Fruit fly (Drosophila melanogaster) whole organism, prepupa: Measurements from ENCODE around the gene CG43218.

Experiments
- Blimp-1 ChIP-seq: fragments of 200-800 bp; sonication (Bioruptor generic); optimal IDR thresholded peaks from 3 replicates; lab custom pipeline; 2017; ENCODE audit warnings: missing biosample characterization, missing genetic modification characterization, mild to moderate bottlenecking, moderate library complexity, missing genetic modification reagents
- CG10669 ChIP-seq: fragments of 200-800 bp; sonication (Bioruptor generic); optimal IDR thresholded peaks from 3 replicates; lab custom pipeline; 2018; ENCODE audit warnings: missing biosample characterization, mild to moderate bottlenecking, missing genetic modification characterization, moderate library complexity
- CG11762 ChIP-seq: fragments of 200-800 bp; sonication (Bioruptor generic); optimal IDR thresholded peaks from 3 replicates; lab custom pipeline; 2016; ENCODE audit warnings: missing biosample characterization, missing genetic modification characterization; ENCODE audit not compliant: insufficient read depth
- CG11902 ChIP-seq: fragments of 200-800 bp; sonication (Bioruptor generic); optimal IDR thresholded peaks from 3 replicates; lab custom pipeline; 2016; ENCODE audit warnings: missing biosample characterization, missing genetic modification characterization
- CG15336 ChIP-seq: fragments of 200-800 bp; sonication (Bioruptor generic); IDR thresholded peaks from 2 replicates; pipeline ENCODE4 v1.3.6; 2022; ENCODE audit warnings: missing biosample characterization, missing genetic modification characterization
- CG1621 ChIP-seq: fragments of 200-800 bp; sonication (Bioruptor generic); optimal IDR thresholded peaks from 3 replicates; lab custom pipeline; 2018; ENCODE audit warnings: missing biosample characterization, mild to moderate bottlenecking, missing genetic modification characterization
- CG16779 ChIP-seq: fragments of 200-800 bp; sonication (Bioruptor generic); optimal IDR thresholded peaks from 3 replicates; lab custom pipeline; 2017; ENCODE audit warnings: missing biosample characterization, mild to moderate bottlenecking, missing genetic modification characterization
- CG3032 ChIP-seq: fragments of 200-800 bp; optimal IDR thresholded peaks from 2 replicates; lab custom pipeline; 2019; ENCODE audit warnings: missing biosample characterization, mild to moderate bottlenecking, missing genetic modification characterization, moderate library complexity
- CG31627 ChIP-seq: fragments of 200-800 bp; sonication (Bioruptor generic); optimal IDR thresholded peaks from 3 replicates; lab custom pipeline; 2016; ENCODE audit warnings: missing biosample characterization, missing genetic modification characterization
- CG4318 ChIP-seq: fragments of 200-800 bp; sonication (Bioruptor generic); optimal IDR thresholded peaks from 3 replicates; lab custom pipeline; 2017; ENCODE audit warnings: missing biosample characterization, mild to moderate bottlenecking, missing genetic modification characterization
- CG6163 ChIP-seq: fragments of 200-800 bp; sonication (Bioruptor generic); IDR thresholded peaks from 3 replicates; pipeline ENCODE4 v1.3.6; 2022; ENCODE audit warnings: missing biosample characterization, missing genetic modification characterization
- CG6792 ChIP-seq: fragments of 200-800 bp; sonication (Bioruptor generic); optimal IDR thresholded peaks from 3 replicates; lab custom pipeline; 2016; ENCODE audit warnings: missing biosample characterization, missing genetic modification characterization
- CG6808 ChIP-seq: fragments of 200-800 bp; sonication (Bioruptor generic); optimal IDR thresholded peaks from 3 replicates; lab custom pipeline; 2017; ENCODE audit warnings: missing biosample characterization, missing genetic modification characterization, mild to moderate bottlenecking, moderate library complexity, missing genetic modification reagents
- CG6854 ChIP-seq: fragments of 200-800 bp; sonication (Bioruptor generic); optimal IDR thresholded peaks from 2 replicates; lab custom pipeline; 2017; ENCODE audit warnings: missing biosample characterization, mild to moderate bottlenecking, missing genetic modification characterization
- Eip78C ChIP-seq: fragments of 200-800 bp; sonication (Bioruptor generic); peaks from one replicate; lab custom pipeline; 2016; ENCODE audit warnings: missing biosample characterization, missing genetic modification characterization
- Eip93F ChIP-seq: fragments of 200-800 bp; sonication (Bioruptor generic); optimal IDR thresholded peaks from 2 replicates; lab custom pipeline; 2016; ENCODE audit warnings: missing biosample characterization, mild to moderate bottlenecking, missing genetic modification characterization
- Ets21C ChIP-seq: fragments of 200-800 bp; sonication (Bioruptor generic); optimal IDR thresholded peaks from 3 replicates; lab custom pipeline; 2016; ENCODE audit warnings: missing biosample characterization, missing genetic modification characterization
- Gug ChIP-seq: fragments of 200-800 bp; sonication (Bioruptor generic); IDR thresholded peaks from 2 replicates; pipeline ENCODE4 v1.3.6; 2022; ENCODE audit warnings: missing biosample characterization, missing genetic modification characterization
- Hr38 ChIP-seq: sonication (Bioruptor generic); optimal IDR thresholded peaks from 2 replicates; lab custom pipeline; 2016; ENCODE audit warnings: missing biosample characterization, missing genetic modification characterization
- Hr39 ChIP-seq: fragments of 200-800 bp; sonication (Bioruptor generic); optimal IDR thresholded peaks from 2 replicates; lab custom pipeline; 2016; ENCODE audit warnings: missing biosample characterization, missing genetic modification characterization
- Hr4 ChIP-seq: fragments of 200-800 bp; sonication (Bioruptor generic); optimal IDR thresholded peaks from 3 replicates; lab custom pipeline; 2016; ENCODE audit warnings: missing biosample characterization, missing genetic modification characterization
- Lpt ChIP-seq: fragments of 200-800 bp; sonication (Bioruptor generic); optimal IDR thresholded peaks from 3 replicates; lab custom pipeline; 2016; ENCODE audit warnings: missing biosample characterization, missing genetic modification characterization
- Met ChIP-seq: fragments of 200-800 bp; sonication (Bioruptor generic); optimal IDR thresholded peaks from 3 replicates; lab custom pipeline; 2016; ENCODE audit warnings: missing biosample characterization, missing genetic modification characterization
- OdsH ChIP-seq: fragments of 200-800 bp; sonication (Bioruptor generic); optimal IDR thresholded peaks from 3 replicates; lab custom pipeline; 2016; ENCODE audit warnings: missing biosample characterization, missing genetic modification characterization
- Smox ChIP-seq: fragments of 200-800 bp; sonication (Bioruptor generic); optimal IDR thresholded peaks from 3 replicates; lab custom pipeline; 2016; ENCODE audit warnings: missing biosample characterization, missing genetic modification characterization
- Sox102F ChIP-seq: fragments of 200-800 bp; sonication (Bioruptor generic); optimal IDR thresholded peaks from 2 replicates; lab custom pipeline; 2016; ENCODE audit warnings: missing biosample characterization, mild to moderate bottlenecking, missing genetic modification characterization
- Sox15 ChIP-seq: fragments of 200-800 bp; sonication (Bioruptor generic); optimal IDR thresholded peaks from 3 replicates; lab custom pipeline; 2016; ENCODE audit warnings: missing biosample characterization, missing genetic modification characterization
- achi ChIP-seq: fragments of 200-800 bp; sonication (Bioruptor generic); optimal IDR thresholded peaks from 3 replicates; lab custom pipeline; 2016; ENCODE audit warnings: missing biosample characterization, missing genetic modification characterization
- acj6 ChIP-seq: fragments of 200-800 bp; sonication (Bioruptor generic); optimal IDR thresholded peaks from 3 replicates; lab custom pipeline; 2016; ENCODE audit warnings: missing biosample characterization, missing genetic modification characterization
- dsx ChIP-seq: fragments of 200-800 bp; optimal IDR thresholded peaks from 3 replicates; lab custom pipeline; 2019; ENCODE audit warnings: missing biosample characterization, mild to moderate bottlenecking, missing genetic modification characterization, moderate library complexity; ENCODE audit not compliant: poor library complexity, severe bottlenecking
- fd59A ChIP-seq: fragments of 200-800 bp; sonication (Bioruptor generic); optimal IDR thresholded peaks from 2 replicates; lab custom pipeline; 2017; ENCODE audit warnings: missing biosample characterization, mild to moderate bottlenecking, missing genetic modification characterization, missing genetic modification reagents
- fd85E ChIP-seq: fragments of 200-800 bp; sonication (Bioruptor generic); optimal IDR thresholded peaks from 3 replicates; lab custom pipeline; 2016; ENCODE audit warnings: missing biosample characterization, missing genetic modification characterization
- lz ChIP-seq: fragments of 200-800 bp; sonication (Bioruptor generic); optimal IDR thresholded peaks from 3 replicates; lab custom pipeline; 2016; ENCODE audit warnings: missing biosample characterization, missing genetic modification characterization
- net ChIP-seq: fragments of 200-800 bp; sonication (Bioruptor generic); optimal IDR thresholded peaks from 3 replicates; lab custom pipeline; 2016; ENCODE audit warnings: missing biosample characterization, missing genetic modification characterization
- pdm3 ChIP-seq: fragments of 200-800 bp; sonication (Bioruptor generic); optimal IDR thresholded peaks from 3 replicates; lab custom pipeline; 2016; ENCODE audit warnings: missing biosample characterization, missing genetic modification characterization
- salr ChIP-seq, 2 experiments: fragments of 200-800 bp; sonication (Bioruptor generic); optimal IDR thresholded peaks; 3 replicates each; lab custom pipeline; 2016 to 2018; ENCODE audit warnings: missing biosample characterization in 2 of 2, missing genetic modification characterization in 2 of 2, mild to moderate bottlenecking in 1 of 2
- spab ChIP-seq: fragments of 200-800 bp; sonication (Bioruptor generic); optimal IDR thresholded peaks from 2 replicates; lab custom pipeline; 2017; ENCODE audit warnings: missing biosample characterization, mild to moderate bottlenecking, missing genetic modification characterization, missing genetic modification reagents
- ss ChIP-seq, 2 experiments: fragments of 200-800 bp; sonication (Bioruptor generic); optimal IDR thresholded peaks; 2 replicates in 1 of 2; 3 replicates in 1 of 2; lab custom pipeline; 2017 to 2018; ENCODE audit warnings: mild to moderate bottlenecking in 2 of 2, missing biosample characterization in 2 of 2, missing genetic modification characterization in 2 of 2, moderate library complexity in 1 of 2
- svp ChIP-seq: fragments of 200-800 bp; sonication (Bioruptor generic); peaks from one replicate; lab custom pipeline; 2016; ENCODE audit warnings: missing biosample characterization, missing genetic modification characterization
- vri ChIP-seq: fragments of 200-800 bp; sonication (Bioruptor generic); optimal IDR thresholded peaks from 3 replicates; lab custom pipeline; 2016; ENCODE audit warnings: missing biosample characterization, mild to moderate bottlenecking, missing genetic modification characterization

Gene CG43218

dm6 chr3L:21285639-21286338, 28.0 kb downstream of the CG43218 start, which contains the start of the genes CG12974 and pzg (continued):
- TF ChIP-seq CG6808: no peak
- TF ChIP-seq vri (GFP tag; lab: Kevin White, UChicago): peak; percentile 65
- peak; percentile 50 for TF ChIP-seq achi (GFP tag; lab: Kevin White, UChicago)
- peak; percentile 41 for TF ChIP-seq Sox15 (GFP tag; lab: Kevin White, UChicago)
- TF ChIP-seq CG11762 (GFP tag; lab: Kevin White, UChicago): peak; percentile 5
- peak; percentile 56 for TF ChIP-seq Blimp-1
- peak; percentile 61 for TF ChIP-seq pdm3 (GFP tag; lab: Kevin White, UChicago)
- peak; percentile 61 for TF ChIP-seq OdsH (GFP tag; lab: Kevin White, UChicago)
- peak; percentile 63 for TF ChIP-seq lz (GFP tag; lab: Kevin White, UChicago)
- TF ChIP-seq Smox (GFP tag; lab: Kevin White, UChicago): peak; percentile 44
- TF ChIP-seq dsx (GFP tag; lab: Kevin White, UChicago): peak; percentile 4
- peak; percentile 70 for TF ChIP-seq CG6854
- TF ChIP-seq CG3032 (tag; lab: Kevin White, UChicago): peak; percentile 69
- TF ChIP-seq Gug (GFP tag; lab: Robert Waterston, UW): no peak
- no peak for TF ChIP-seq CG16779 (tag; lab: Kevin White, UChicago)
- TF ChIP-seq CG15336: no peak
- peak; percentile 48 for TF ChIP-seq acj6
- TF ChIP-seq CG10669: peak; percentile 33
- TF ChIP-seq salr (GFP tag; optimal IDR thresholded peaks at IDR 0.05; lab: Kevin White, UChicago): peak in 1 of 2 experiments; percentile 32
- TF ChIP-seq Met: no peak
- no peak for TF ChIP-seq spab (GFP tag; lab: Kevin White, UChicago)
- peak; percentile 25 for TF ChIP-seq net (GFP tag; lab: Kevin White, UChicago)
- TF ChIP-seq Ets21C (GFP tag; lab: Kevin White, UChicago): peak; percentile 64
- TF ChIP-seq CG1621: peak; percentile 65
- TF ChIP-seq Lpt (GFP tag; lab: Kevin White, UChicago): no peak
- TF ChIP-seq Sox102F (GFP tag; lab: Kevin White, UChicago): peak; percentile 16
- no peak for TF ChIP-seq ss (GFP tag; optimal IDR thresholded peaks at IDR 0.05; lab: Kevin White, UChicago)
- TF ChIP-seq CG6163: peak; percentile 55; the same call in 1 of the 3 replicates
- TF ChIP-seq Hr4 (GFP tag; lab: Kevin White, UChicago): peak; percentile 47
- TF ChIP-seq CG31627 (GFP tag; lab: Kevin White, UChicago): peak; percentile 66
- peak; percentile 74 for TF ChIP-seq Hr39 (GFP tag; lab: Kevin White, UChicago)
- peak; percentile 25 for TF ChIP-seq CG6792
- peak; percentile 94 for TF ChIP-seq Eip78C
- TF ChIP-seq fd59A (GFP tag; lab: Kevin White, UChicago): no peak
- TF ChIP-seq fd85E: peak; percentile 49

DNA sequence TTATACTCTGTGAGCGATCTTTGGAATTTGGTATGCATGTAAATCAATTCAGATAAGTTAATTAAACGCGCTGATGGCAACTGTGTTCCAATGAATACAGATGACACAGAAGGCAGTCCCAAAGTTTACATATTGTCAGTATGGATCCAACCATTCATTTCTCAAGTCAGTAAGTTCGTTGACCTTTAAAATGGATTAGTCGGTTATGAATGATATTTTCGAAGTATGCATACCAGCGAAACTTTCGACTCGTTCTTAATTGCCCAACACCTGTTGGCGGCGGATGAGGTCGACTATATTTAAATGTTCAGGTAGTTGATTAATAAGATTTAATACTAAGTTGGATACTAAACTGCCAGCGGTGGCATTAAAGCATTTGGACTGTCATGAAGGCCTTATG, 32.5 kb downstream of the CG43218 start:
- TF ChIP-seq CG31627 (GFP tag; lab: Kevin White, UChicago) (no peak), CG11902 (GFP tag; lab: Kevin White, UChicago) (no peak), Eip78C (peak; percentile 2)

DNA sequence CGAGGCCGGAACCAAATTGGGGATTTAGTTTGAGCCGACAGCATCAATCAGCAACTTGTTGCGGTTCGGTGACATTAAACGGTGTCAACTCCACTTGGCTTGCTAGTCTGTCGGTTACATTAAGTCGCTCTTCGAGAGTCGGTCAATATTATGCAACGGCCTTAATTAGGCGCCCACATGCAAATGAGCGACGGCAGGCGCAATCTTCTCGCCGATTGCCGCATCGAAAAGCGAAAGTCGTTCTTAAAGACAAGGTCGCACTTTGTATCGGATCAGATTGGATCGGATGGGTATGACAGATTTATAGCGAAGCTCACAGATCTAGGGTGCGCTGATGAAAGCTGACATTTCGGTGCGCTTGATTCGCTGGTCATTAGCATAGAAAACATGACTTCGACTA, 33.2 kb downstream of the CG43218 start:
- TF ChIP-seq CG4318 (GFP tag; lab: Kevin White, UChicago) (no peak), Eip93F (GFP tag; lab: Kevin White, UChicago) (no peak), svp (no peak), CG1621 (no peak), Hr38 (GFP tag; lab: Kevin White, UChicago) (no peak), Smox (GFP tag; lab: Kevin White, UChicago) (no peak)
